Fruit fly (Drosophila melanogaster): ENCODE measurements around the gene Sap47.

The Sap47 gene

dm6 chr3R:15927172-15927571 is 7.7 kb upstream of the Sap47 start (continued):
- peak; percentile 38; the same call in 1 of the 2 replicates for TF ChIP-seq CG31441 (GFP tag; IDR thresholded peaks at IDR 0.05)
- peak in 1 of 2 experiments; percentile 0 for TF ChIP-seq Pdp1 (GFP tag; optimal IDR thresholded peaks at IDR 0.05)
- TF ChIP-seq dysf (GFP tag; IDR thresholded peaks at IDR 0.05): peak; percentile 65; the same call in 2 of the 3 replicates
- TF ChIP-seq croc (GFP tag; conservative IDR thresholded peaks at IDR 0.05): no peak
- TF ChIP-seq CG1647 (GFP tag; optimal IDR thresholded peaks at IDR 0.05): no peak
- no peak for TF ChIP-seq fu2 (GFP tag; optimal IDR thresholded peaks at IDR 0.05)
- TF ChIP-seq Xbp1 (GFP tag; optimal IDR thresholded peaks at IDR 0.05): peak; percentile 32
- TF ChIP-seq ERR (GFP tag; optimal IDR thresholded peaks at IDR 0.05): no peak
- TF ChIP-seq CG15514 (GFP tag; optimal IDR thresholded peaks at IDR 0.05): peak; percentile 9
- TF ChIP-seq Bgb (GFP tag; IDR thresholded peaks at IDR 0.05; ENCODE audit: partially characterized antibody): no peak
- TF ChIP-seq bbx (GFP tag; IDR thresholded peaks at IDR 0.05; ENCODE audit: partially characterized antibody): no peak
- no peak; the same call in 1 of the 2 replicates for TF ChIP-seq CG32532 (GFP tag; IDR thresholded peaks at IDR 0.05)
- peak; percentile 5 for TF ChIP-seq CG4424 (GFP tag; optimal IDR thresholded peaks at IDR 0.05)
- no peak for TF ChIP-seq ham (GFP tag; IDR thresholded peaks at IDR 0.05)
- TF ChIP-seq Dad (GFP tag; optimal IDR thresholded peaks at IDR 0.05): no peak
- TF ChIP-seq CG15011 (GFP tag; optimal IDR thresholded peaks at IDR 0.05): no peak
- peak; percentile 56 for TF ChIP-seq unpg (GFP tag; optimal IDR thresholded peaks at IDR 0.05)
- TF ChIP-seq dpn (GFP tag; optimal IDR thresholded peaks at IDR 0.05): peak in 1 of 2 experiments; percentile 37
- TF ChIP-seq nom (GFP tag; optimal IDR thresholded peaks at IDR 0.05): no peak
- no peak for TF ChIP-seq zen2 (GFP tag; IDR thresholded peaks at IDR 0.05; ENCODE audit: partially characterized antibody)
- TF ChIP-seq pita (GFP tag; optimal IDR thresholded peaks at IDR 0.05): no peak
- TF ChIP-seq ci (GFP tag; IDR thresholded peaks at IDR 0.05): no peak
- no peak for TF ChIP-seq Ets97D (GFP tag; optimal IDR thresholded peaks at IDR 0.05)
- peak; percentile 43 for TF ChIP-seq Blimp-1 (GFP tag; optimal IDR thresholded peaks at IDR 0.05)
- TF ChIP-seq CG11695 (GFP tag; IDR thresholded peaks at IDR 0.05): peak; percentile 32; the same call in 1 of the 3 replicates
- no peak for TF ChIP-seq pb (GFP tag; optimal IDR thresholded peaks at IDR 0.05)
- peak; percentile 44 for TF ChIP-seq CG12769 (tag; optimal IDR thresholded peaks at IDR 0.05)
- no peak for TF ChIP-seq BEAF-32 (GFP tag; optimal IDR thresholded peaks at IDR 0.05)
- no peak for TF ChIP-seq CG1832 (GFP tag; optimal IDR thresholded peaks at IDR 0.05)
- TF ChIP-seq Doc3 (GFP tag; IDR thresholded peaks at IDR 0.05; ENCODE audit: partially characterized antibody): no peak
- no peak for TF ChIP-seq oc (tag; optimal IDR thresholded peaks at IDR 0.05)
- no peak for TF ChIP-seq Sox100B (GFP tag; optimal IDR thresholded peaks at IDR 0.05)
- TF ChIP-seq abd-A (tag; optimal IDR thresholded peaks at IDR 0.05): no peak
- no peak for TF ChIP-seq fd3F (GFP tag; optimal IDR thresholded peaks at IDR 0.05)
- TF ChIP-seq Side (GFP tag; optimal IDR thresholded peaks at IDR 0.05): no peak
- peak; percentile 19; the same call in 1 of the 3 replicates for TF ChIP-seq CG14050 (GFP tag; IDR thresholded peaks at IDR 0.05)
- no peak for TF ChIP-seq CG2199 (GFP tag; IDR thresholded peaks at IDR 0.05)
- TF ChIP-seq rib (GFP tag; IDR thresholded peaks at IDR 0.05): no peak
- TF ChIP-seq CG12659 (GFP tag; optimal IDR thresholded peaks at IDR 0.05): peak; percentile 23
- peak; percentile 6 for TF ChIP-seq CG2120 (GFP tag; optimal IDR thresholded peaks at IDR 0.05)
- no peak for TF ChIP-seq cad (GFP tag; optimal IDR thresholded peaks at IDR 0.05)
- no peak for TF ChIP-seq Mrtf (GFP tag; IDR thresholded peaks at IDR 0.05)
- TF ChIP-seq Sox102F (GFP tag; optimal IDR thresholded peaks at IDR 0.05): peak; percentile 53
- 0 out of 3 replicates have a peak, but pooled peaks have one; percentile 29 for TF ChIP-seq ase (GFP tag; IDR thresholded peaks at IDR 0.05)
- no peak for TF ChIP-seq CG17328 (GFP tag; IDR thresholded peaks at IDR 0.05)
- peak; percentile 69 for TF ChIP-seq Ets65A (GFP tag)
- TF ChIP-seq pfk (GFP tag; optimal IDR thresholded peaks at IDR 0.05): no peak
- peak; percentile 12 for TF ChIP-seq HHEX (GFP tag; optimal IDR thresholded peaks at IDR 0.05)
- no peak for TF ChIP-seq slbo (GFP tag; IDR thresholded peaks at IDR 0.05)
- peak in 1 of 2 experiments; percentile 6 for TF ChIP-seq Eip74EF (GFP tag; optimal IDR thresholded peaks at IDR 0.05)

Data from whole organism, embryonic.